Worm (Caenorhabditis elegans) whole organism, young adult: ENCODE measurements around the gene skpo-1.

Experiments used
- C06A6.2 ChIP-seq: fragments of 200-800 bp; sonication (Bioruptor generic); conservative IDR thresholded peaks from 2 replicates; pipeline ENCODE4 v1.3.6; 2022; ENCODE audit warnings: missing genetic modification characterization, missing compliant biosample characterization
- F37B4.10 ChIP-seq: fragments of 200-800 bp; sonication (Bioruptor generic); IDR thresholded peaks from 2 replicates; pipeline ENCODE4 v1.3.6; 2022; ENCODE audit warnings: missing genetic modification characterization, missing compliant biosample characterization
- F52B5.7 ChIP-seq: sonication (generic microtip); optimal IDR thresholded peaks from 2 replicates; lab custom pipeline; 2016; ENCODE audit warnings: mild to moderate bottlenecking, missing genetic modification characterization, missing compliant biosample characterization
- Y67H2A.10 ChIP-seq: fragments of 200-800 bp; sonication (Bioruptor generic); conservative IDR thresholded peaks from 2 replicates; pipeline ENCODE4 v1.3.6; 2022; ENCODE audit warnings: missing genetic modification reagents, missing genetic modification characterization, missing compliant biosample characterization
- Y95B8A.8 ChIP-seq: fragments of 200-800 bp; sonication (Bioruptor generic); IDR thresholded peaks from 2 replicates; pipeline ENCODE4 v1.3.6; 2022; ENCODE audit warnings: missing genetic modification reagents, missing genetic modification characterization, missing compliant biosample characterization
- attf-3 ChIP-seq: fragments of 200-800 bp; sonication (Bioruptor generic); conservative IDR thresholded peaks from 2 replicates; pipeline ENCODE4 v1.3.6; 2022; ENCODE audit warnings: missing genetic modification reagents, missing genetic modification characterization, missing compliant biosample characterization
- attf-5 ChIP-seq: fragments of 200-800 bp; sonication (Bioruptor generic); optimal IDR thresholded peaks from 2 replicates; lab custom pipeline; 2018; ENCODE audit warnings: mild to moderate bottlenecking, missing genetic modification characterization, missing compliant biosample characterization
- bed-2 ChIP-seq: fragments of 200-800 bp; sonication (Bioruptor generic); IDR thresholded peaks from 2 replicates; pipeline ENCODE4 v1.3.6; 2022; ENCODE audit warnings: missing genetic modification reagents, missing genetic modification characterization, missing compliant biosample characterization
- cebp-1 ChIP-seq, 2 experiments: fragments of 200-800 bp in 1 of 2; sonication (Bioruptor generic) in 1 of 2; sonication (generic microtip) in 1 of 2; IDR thresholded peaks in 1 of 2; optimal IDR thresholded peaks in 1 of 2; 2 replicates each; pipeline versions ENCODE4 v1.3.6 to Lab custom; 2017 to 2022; ENCODE audit warnings: missing compliant biosample characterization in 2 of 2, missing genetic modification characterization in 2 of 2, mild to moderate bottlenecking in 1 of 2, missing genetic modification reagents in 1 of 2, moderate library complexity in 1 of 2
- ceh-27 ChIP-seq: fragments of 200-800 bp; sonication (Bioruptor generic); optimal IDR thresholded peaks from 2 replicates; lab custom pipeline; 2018; ENCODE audit warnings: mild to moderate bottlenecking, missing genetic modification characterization, moderate library complexity, missing compliant biosample characterization
- ceh-91 ChIP-seq: fragments of 200-800 bp; sonication (Bioruptor generic); IDR thresholded peaks from 2 replicates; pipeline ENCODE4 v1.3.6; 2022; ENCODE audit warnings: missing genetic modification reagents, missing genetic modification characterization, missing compliant biosample characterization
- dpff-1 ChIP-seq: sonication (generic microtip); optimal IDR thresholded peaks from 2 replicates; lab custom pipeline; 2017; ENCODE audit warnings: mild to moderate bottlenecking, missing genetic modification characterization, missing compliant biosample characterization
- efl-1 ChIP-seq: fragments of 150-350 bp; optimal IDR thresholded peaks from 2 replicates; lab custom pipeline; 2014; ENCODE audit warnings: missing biosample characterization, missing genetic modification reagents, missing genetic modification characterization
- egl-18 ChIP-seq: fragments of 200-800 bp; sonication (Bioruptor generic); IDR thresholded peaks from 2 replicates; pipeline ENCODE4 v1.3.6; 2022; ENCODE audit warnings: missing genetic modification reagents, missing genetic modification characterization, missing compliant biosample characterization
- egl-44 ChIP-seq: fragments of 200-800 bp; sonication (Bioruptor generic); IDR thresholded peaks from 2 replicates; pipeline ENCODE4 v1.3.6; 2022; ENCODE audit warnings: missing genetic modification reagents, missing genetic modification characterization, missing compliant biosample characterization
- egrh-3 ChIP-seq: fragments of 200-800 bp; sonication (Bioruptor generic); IDR thresholded peaks from 2 replicates; pipeline ENCODE4 v1.3.6; 2022; ENCODE audit warnings: missing genetic modification reagents, missing genetic modification characterization, missing compliant biosample characterization
- fkh-3 ChIP-seq: sonication (generic microtip); optimal IDR thresholded peaks from 2 replicates; lab custom pipeline; 2016; ENCODE audit warnings: mild to moderate bottlenecking, missing genetic modification characterization, missing compliant biosample characterization
- gei-17 ChIP-seq: fragments of 200-800 bp; sonication (Bioruptor generic); optimal IDR thresholded peaks from 2 replicates; lab custom pipeline; 2018; ENCODE audit warnings: mild to moderate bottlenecking, missing genetic modification characterization, missing compliant biosample characterization
- let-526 ChIP-seq: fragments of 200-800 bp; sonication (Bioruptor generic); IDR thresholded peaks from 2 replicates; pipeline ENCODE4 v1.3.6; 2022; ENCODE audit warnings: missing genetic modification reagents, missing genetic modification characterization, missing compliant biosample characterization
- let-607 ChIP-seq, 2 experiments: fragments of 200-800 bp in 1 of 2; sonication (Bioruptor generic) in 1 of 2; sonication (generic microtip) in 1 of 2; optimal IDR thresholded peaks; 2 replicates each; lab custom pipeline; 2016 to 2018; ENCODE audit warnings: mild to moderate bottlenecking in 2 of 2, missing compliant biosample characterization in 2 of 2, missing genetic modification characterization in 2 of 2, moderate library complexity in 2 of 2, missing genotype in 1 of 2
- lin-35 ChIP-seq, 3 experiments: fragments of 150-350 bp in 2 of 3; sonication (generic microtip) in 1 of 3; optimal IDR thresholded peaks; 2 replicates each; lab custom pipeline; 2014 to 2018; ENCODE audit warnings: missing biosample characterization in 3 of 3, missing genetic modification characterization in 3 of 3, missing genetic modification reagents in 3 of 3
- madf-10 ChIP-seq: sonication (generic microtip); optimal IDR thresholded peaks from 2 replicates; lab custom pipeline; 2016; ENCODE audit warnings: mild to moderate bottlenecking, missing genetic modification characterization, missing compliant biosample characterization
- madf-3 ChIP-seq: fragments of 200-800 bp; sonication (Bioruptor generic); IDR thresholded peaks from 2 replicates; pipeline ENCODE4 v1.3.6; 2022; ENCODE audit warnings: missing genetic modification reagents, missing genetic modification characterization, missing compliant biosample characterization
- mxl-1 ChIP-seq: sonication (generic microtip); optimal IDR thresholded peaks from 2 replicates; lab custom pipeline; 2016; ENCODE audit warnings: missing genetic modification characterization, missing compliant biosample characterization
- nhr-27 ChIP-seq: fragments of 200-800 bp; sonication (Bioruptor generic); optimal IDR thresholded peaks from 2 replicates; lab custom pipeline; 2018; ENCODE audit warnings: mild to moderate bottlenecking, missing genetic modification characterization, moderate library complexity, missing compliant biosample characterization
- rec-8 ChIP-seq, 2 experiments: sonication (generic microtip); optimal IDR thresholded peaks; 2 replicates each; lab custom pipeline; 2016; ENCODE audit warnings: mild to moderate bottlenecking in 2 of 2, missing genetic modification characterization in 2 of 2, missing genetic modification reagents in 2 of 2, missing genotype in 2 of 2, missing biosample characterization in 1 of 2, missing compliant biosample characterization in 1 of 2, moderate library complexity in 1 of 2
- sdz-38 ChIP-seq: sonication (generic microtip); optimal IDR thresholded peaks from 2 replicates; lab custom pipeline; 2016; ENCODE audit warnings: missing genotype, missing genetic modification characterization, missing compliant biosample characterization
- sea-2 ChIP-seq: fragments of 200-800 bp; sonication (Bioruptor generic); IDR thresholded peaks from 2 replicates; pipeline ENCODE4 v1.3.6; 2022; ENCODE audit warnings: missing genetic modification characterization, missing compliant biosample characterization
- somi-1 ChIP-seq: fragments of 200-800 bp; sonication (Bioruptor generic); optimal IDR thresholded peaks from 2 replicates; lab custom pipeline; 2018; ENCODE audit warnings: mild to moderate bottlenecking, missing genetic modification characterization, missing compliant biosample characterization
- sptf-2 ChIP-seq: fragments of 200-800 bp; sonication (Bioruptor generic); optimal IDR thresholded peaks from 2 replicates; lab custom pipeline; 2018; ENCODE audit warnings: mild to moderate bottlenecking, missing genetic modification characterization, missing compliant biosample characterization
- zfh-2 ChIP-seq: fragments of 200-800 bp; sonication (Bioruptor generic); conservative IDR thresholded peaks from 2 replicates; pipeline ENCODE4 v1.3.6; 2022; ENCODE audit warnings: missing genetic modification reagents, missing genetic modification characterization, missing compliant biosample characterization
- zim-3 ChIP-seq: sonication (generic microtip); optimal IDR thresholded peaks from 2 replicates; lab custom pipeline; 2017; ENCODE audit warnings: mild to moderate bottlenecking, missing genetic modification characterization, moderate library complexity, missing compliant biosample characterization
- ztf-6 ChIP-seq: fragments of 200-800 bp; sonication (Bioruptor generic); IDR thresholded peaks from 2 replicates; pipeline ENCODE4 v1.3.6; 2022; ENCODE audit warnings: missing genetic modification reagents, missing genetic modification characterization, missing compliant biosample characterization

skpo-1 gene

DNA sequence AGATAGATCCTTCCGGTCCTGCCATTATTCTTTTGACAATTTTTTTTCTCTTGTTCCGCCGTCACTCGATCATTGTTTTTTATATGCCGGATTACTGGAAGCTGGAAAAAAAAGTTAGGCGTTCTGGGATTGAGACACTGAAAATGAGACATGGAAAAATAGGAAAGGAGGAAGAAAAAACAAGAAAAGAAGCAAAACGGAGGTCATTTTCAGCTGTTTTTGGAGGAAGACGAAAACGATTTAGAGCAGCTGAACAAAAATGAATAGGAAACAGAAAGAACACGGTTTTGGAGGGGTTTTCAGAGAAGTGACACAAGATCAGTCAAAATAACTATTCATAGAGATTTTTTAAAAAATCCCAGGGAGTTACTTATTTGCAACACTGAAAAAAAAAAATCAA lies 35.6 kb downstream of the skpo-1 start, which contains the start of gene amt-3:
Gene amt-3 (minus strand): TSS at position 101 of the 400 bp plus-strand sequence.
- TF ChIP-seq let-526 (no peak), gei-17 (no peak), Y67H2A.10 (GFP tag; lab: Robert Waterston, UW) (no peak), egl-44 (GFP tag; lab: Robert Waterston, UW) (no peak), C06A6.2 (no peak), zim-3 (tag; lab: Kevin White, UChicago) (no peak)

DNA sequence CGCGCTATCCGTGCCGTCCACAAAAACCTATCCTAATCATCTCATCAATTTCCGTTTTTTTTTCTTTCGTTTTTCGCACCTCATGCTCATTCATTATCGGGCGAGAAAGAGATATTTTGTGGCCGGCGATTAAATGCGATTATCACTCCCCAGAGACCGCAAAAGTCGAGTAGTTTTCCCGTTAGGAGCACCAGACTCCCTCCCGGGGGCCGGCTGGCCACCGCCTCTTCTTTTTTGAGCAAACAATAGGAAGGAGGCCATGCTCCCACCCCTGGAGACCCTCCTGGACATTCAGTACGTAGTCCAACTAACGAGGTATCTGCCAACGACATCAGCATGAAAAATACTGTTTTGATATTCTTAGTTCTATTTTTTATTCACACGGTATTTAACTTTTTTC lies 44.2 kb downstream of the skpo-1 start, which contains the start of gene M195.2:
Gene M195.2 (plus strand): TSS at position 301 of the 400 bp plus-strand sequence.
- no peak for TF ChIP-seq sea-2 (GFP tag; lab: Robert Waterston, UW)
- TF ChIP-seq madf-3 (GFP tag; lab: Robert Waterston, UW), result no peak
- TF ChIP-seq attf-5 (GFP tag; lab: Kevin White, UChicago), result no peak
- no peak for TF ChIP-seq F37B4.10
- TF ChIP-seq let-526, result no peak
- no peak for TF ChIP-seq sdz-38

DNA sequence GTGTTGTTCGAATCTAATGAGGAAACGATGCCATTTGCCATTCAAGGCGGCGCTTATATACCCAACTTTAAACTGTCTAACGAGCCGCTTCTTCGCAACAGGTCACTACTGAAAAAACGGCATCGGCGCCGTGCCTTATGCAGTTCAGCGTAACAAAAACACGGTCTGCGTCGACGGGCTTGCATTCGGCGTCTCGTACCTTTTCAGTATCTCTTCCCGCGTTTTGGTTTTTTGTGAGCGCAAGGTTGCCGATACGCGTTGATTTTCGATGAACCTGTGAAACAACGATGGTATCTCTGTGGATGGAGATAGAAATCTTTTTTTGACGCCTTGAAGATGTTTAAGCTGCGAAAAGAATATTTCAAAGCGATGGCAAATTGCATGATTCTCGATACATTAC lies 45.3 kb downstream of the skpo-1 start, which contains the start of gene col-77:
Gene col-77 (minus strand): TSS at position 32 of the 400 bp plus-strand sequence.
- no peak for TF ChIP-seq efl-1 (GFP tag; lab: Kevin White, UChicago)
- no peak for TF ChIP-seq ceh-27 (GFP tag; lab: Kevin White, UChicago)
- no peak for TF ChIP-seq ceh-91 (GFP tag; lab: Robert Waterston, UW)
- no peak for TF ChIP-seq let-526
- no peak for TF ChIP-seq attf-5 (GFP tag; lab: Kevin White, UChicago)
- TF ChIP-seq ztf-6 (GFP tag; lab: Robert Waterston, UW), result no peak
- TF ChIP-seq sptf-2 (GFP tag; lab: Kevin White, UChicago), result no peak
- no peak for TF ChIP-seq fkh-3 (tag; lab: Kevin White, UChicago)
- TF ChIP-seq attf-3, result no peak
- no peak for TF ChIP-seq egrh-3

DNA sequence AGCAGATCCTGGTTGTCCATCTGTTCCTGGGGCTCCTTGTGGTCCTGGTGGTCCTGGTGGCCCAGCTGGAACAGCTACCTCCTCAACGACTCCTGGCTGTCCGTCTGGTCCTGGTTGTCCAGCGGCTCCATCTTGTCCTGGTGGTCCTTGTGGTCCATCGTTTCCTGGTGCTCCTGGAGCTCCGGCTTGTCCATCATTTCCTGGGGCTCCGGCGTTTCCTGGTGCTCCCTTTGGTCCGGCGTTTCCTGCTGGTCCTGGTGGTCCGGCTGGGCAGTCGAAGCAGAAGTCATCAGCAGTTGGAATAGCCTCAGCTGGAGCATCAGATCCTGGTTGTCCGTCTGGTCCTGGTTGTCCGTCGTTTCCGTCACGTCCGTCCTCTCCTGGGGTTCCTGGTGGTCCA lies 46.2 kb downstream of the skpo-1 start:
- TF ChIP-seq dpff-1 (tag; lab: Kevin White, UChicago) (peak; percentile 22), egrh-3 (peak; percentile 80; the same call in 1 of the 2 replicates), nhr-27 (no peak), mxl-1 (tag; lab: Kevin White, UChicago) (no peak), zfh-2 (GFP tag; lab: Robert Waterston, UW) (peak; percentile 75)

- TF ChIP-seq ztf-6 (GFP tag; lab: Robert Waterston, UW), result no peak
- TF ChIP-seq zim-3 (tag; lab: Kevin White, UChicago), result no peak
- TF ChIP-seq cebp-1 (GFP tag; IDR thresholded peaks at IDR 0.05; lab: Robert Waterston, UW), result no peak
- no peak for TF ChIP-seq cebp-1 (tag; optimal IDR thresholded peaks at IDR 0.05; lab: Kevin White, UChicago)
- no peak for TF ChIP-seq nhr-27
- no peak for TF ChIP-seq bed-2 (GFP tag; lab: Robert Waterston, UW)
- no peak for TF ChIP-seq madf-10
- TF ChIP-seq lin-35 (GFP tag; optimal IDR thresholded peaks at IDR 0.05; lab: Kevin White, UChicago), result no peak
- TF ChIP-seq ceh-27 (GFP tag; lab: Kevin White, UChicago), result no peak
- no peak for TF ChIP-seq egl-18
- TF ChIP-seq madf-3 (GFP tag; lab: Robert Waterston, UW), result no peak
- TF ChIP-seq rec-8 (tag; optimal IDR thresholded peaks at IDR 0.05; lab: Kevin White, UChicago), result no peak
- no peak for TF ChIP-seq somi-1 (GFP tag; lab: Kevin White, UChicago)
- TF ChIP-seq F52B5.7, result no peak
- no peak for TF ChIP-seq Y95B8A.8 (GFP tag; lab: Robert Waterston, UW)
- no peak for TF ChIP-seq let-607 (tag; optimal IDR thresholded peaks at IDR 0.05; lab: Kevin White, UChicago)
These were observed 50.4 kb downstream of the skpo-1 start, which contains the start of gene C26D10.6 for ce11 chrII:8354233-8354750. Gene C26D10.6 (minus strand): TSS chrII:8354700.
